Worm (Caenorhabditis elegans) whole organism, L3 larva: Measurements from ENCODE around the gene T26C5.3.

Experiments
- R02D3.7 ChIP-seq: fragments of 150-350 bp; optimal IDR thresholded peaks from 2 replicates; lab custom pipeline; 2014; ENCODE audit warnings: missing biosample characterization, missing genetic modification characterization
- ZK546.5 ChIP-seq: sonication (generic microtip); optimal IDR thresholded peaks from 2 replicates; lab custom pipeline; 2017; ENCODE audit warnings: missing biosample characterization, missing genetic modification characterization
- aly-2 ChIP-seq: fragments of 150-350 bp; optimal IDR thresholded peaks from 2 replicates; lab custom pipeline; 2014; ENCODE audit warnings: missing biosample characterization, missing genetic modification characterization
- ama-1 ChIP-seq: fragments of 150-350 bp; optimal IDR thresholded peaks from 2 replicates; lab custom pipeline; 2018
- ceh-16 ChIP-seq: sonication (generic microtip); optimal IDR thresholded peaks from 2 replicates; lab custom pipeline; 2017; ENCODE audit warnings: missing biosample characterization, missing genetic modification characterization
- ceh-28 ChIP-seq: fragments of 150-350 bp; optimal IDR thresholded peaks from 2 replicates; lab custom pipeline; 2014; ENCODE audit warnings: missing biosample characterization, missing genetic modification reagents, missing genetic modification characterization
- ceh-82 ChIP-seq: fragments of 150-350 bp; optimal IDR thresholded peaks from 2 replicates; lab custom pipeline; 2014; ENCODE audit warnings: missing biosample characterization, missing genetic modification characterization
- ceh-9 ChIP-seq: sonication (generic microtip); optimal IDR thresholded peaks from 2 replicates; lab custom pipeline; 2018; ENCODE audit warnings: missing biosample characterization, missing genetic modification characterization
- daf-12 ChIP-seq: fragments of 150-350 bp; optimal IDR thresholded peaks from 2 replicates; lab custom pipeline; 2014; ENCODE audit warnings: missing biosample characterization, missing genetic modification reagents, missing genetic modification characterization
- egl-27 ChIP-seq: sonication (generic microtip); optimal IDR thresholded peaks from 4 replicates; lab custom pipeline; 2017; ENCODE audit warnings: missing biosample characterization, missing genetic modification reagents, missing genetic modification characterization
- egl-5 ChIP-seq: fragments of 150-350 bp; optimal IDR thresholded peaks from 2 replicates; lab custom pipeline; 2017; ENCODE audit warnings: missing biosample characterization, missing genetic modification reagents, missing genetic modification characterization, inconsistent platforms
- elt-1 ChIP-seq: fragments of 150-350 bp; optimal IDR thresholded peaks from 2 replicates; lab custom pipeline; 2014; ENCODE audit warnings: missing biosample characterization, missing genetic modification characterization
- elt-2 ChIP-seq: sonication (generic microtip); optimal IDR thresholded peaks from 2 replicates; lab custom pipeline; 2016; ENCODE audit warnings: missing genetic modification reagents, mild to moderate bottlenecking, missing genetic modification characterization, missing compliant biosample characterization
- elt-3 ChIP-seq, 3 experiments: fragments of 150-350 bp in 1 of 3; sonication (generic microtip) in 2 of 3; optimal IDR thresholded peaks; 2 replicates in 2 of 3; 4 replicates in 1 of 3; lab custom pipeline; 2014 to 2017; ENCODE audit warnings: missing biosample characterization in 3 of 3, missing genetic modification characterization in 3 of 3
- eor-1 ChIP-seq, 2 experiments: fragments of 150-350 bp; optimal IDR thresholded peaks; 2 replicates each; lab custom pipeline; 2014 to 2018; ENCODE audit warnings: missing biosample characterization in 2 of 2, missing genetic modification characterization in 2 of 2
- fkh-10 ChIP-seq: sonication (generic microtip); optimal IDR thresholded peaks from 2 replicates; lab custom pipeline; 2017; ENCODE audit warnings: missing biosample characterization, missing genetic modification reagents, missing genetic modification characterization
- fkh-2 ChIP-seq: fragments of 150-350 bp; optimal IDR thresholded peaks from 2 replicates; lab custom pipeline; 2014; ENCODE audit warnings: missing biosample characterization, missing genetic modification reagents, missing genetic modification characterization
- fos-1 ChIP-seq: fragments of 150-350 bp; optimal IDR thresholded peaks from 2 replicates; lab custom pipeline; 2014; ENCODE audit warnings: missing biosample characterization, missing genetic modification characterization
- hmg-11 ChIP-seq: sonication (generic microtip); optimal IDR thresholded peaks from 2 replicates; lab custom pipeline; 2016; ENCODE audit warnings: missing genetic modification characterization, missing compliant biosample characterization
- jun-1 ChIP-seq: fragments of 150-350 bp; optimal IDR thresholded peaks from 2 replicates; lab custom pipeline; 2014; ENCODE audit warnings: missing biosample characterization, missing genetic modification reagents, missing genetic modification characterization
- lin-15B ChIP-seq: fragments of 150-350 bp; optimal IDR thresholded peaks from 2 replicates; lab custom pipeline; 2014; ENCODE audit warnings: missing biosample characterization, missing genetic modification characterization
- lin-39 ChIP-seq: fragments of 150-350 bp; optimal IDR thresholded peaks from 2 replicates; lab custom pipeline; 2018; ENCODE audit warnings: missing biosample characterization, missing genetic modification reagents, missing genetic modification characterization
- lsy-12 ChIP-seq: sonication (generic microtip); optimal IDR thresholded peaks from 2 replicates; lab custom pipeline; 2016; ENCODE audit warnings: mild to moderate bottlenecking, missing genetic modification characterization, missing compliant biosample characterization
- mdl-1 ChIP-seq: fragments of 150-350 bp; optimal IDR thresholded peaks from 2 replicates; lab custom pipeline; 2014; ENCODE audit warnings: missing biosample characterization, missing genetic modification characterization
- mml-1 ChIP-seq: fragments of 150-350 bp; sonication (generic microtip); optimal IDR thresholded peaks from 3 replicates; lab custom pipeline; 2014; ENCODE audit warnings: missing biosample characterization, missing genetic modification characterization
- nfya-1 ChIP-seq: sonication (generic microtip); optimal IDR thresholded peaks from 2 replicates; lab custom pipeline; 2017; ENCODE audit warnings: missing genetic modification characterization, mild to moderate bottlenecking, missing compliant biosample characterization, antibody characterized with exemption, moderate library complexity; ENCODE audit not compliant: insufficient read depth
- nhr-11 ChIP-seq: fragments of 150-350 bp; optimal IDR thresholded peaks from 2 replicates; lab custom pipeline; 2014; ENCODE audit warnings: missing biosample characterization, missing genetic modification characterization
- nhr-12 ChIP-seq: fragments of 150-350 bp; optimal IDR thresholded peaks from 2 replicates; lab custom pipeline; 2014; ENCODE audit warnings: missing biosample characterization, missing genetic modification characterization
- nhr-23 ChIP-seq: fragments of 150-350 bp; optimal IDR thresholded peaks from 2 replicates; lab custom pipeline; 2014; ENCODE audit warnings: missing biosample characterization, missing genetic modification reagents, missing genetic modification characterization
- nhr-237 ChIP-seq: fragments of 150-350 bp; optimal IDR thresholded peaks from 2 replicates; lab custom pipeline; 2014; ENCODE audit warnings: missing biosample characterization, missing genetic modification characterization
- nhr-25 ChIP-seq: sonication (generic microtip); optimal IDR thresholded peaks from 2 replicates; lab custom pipeline; 2017; ENCODE audit warnings: missing biosample characterization, missing genetic modification characterization
- nhr-28 ChIP-seq: fragments of 150-350 bp; optimal IDR thresholded peaks from 2 replicates; lab custom pipeline; 2014; ENCODE audit warnings: missing biosample characterization, missing genetic modification characterization
- nhr-43 ChIP-seq: sonication (generic microtip); optimal IDR thresholded peaks from 2 replicates; lab custom pipeline; 2016; ENCODE audit warnings: mild to moderate bottlenecking, missing genetic modification characterization, missing compliant biosample characterization; ENCODE audit not compliant: poor library complexity, severe bottlenecking
- nhr-67 ChIP-seq: fragments of 150-350 bp; optimal IDR thresholded peaks from 2 replicates; lab custom pipeline; 2014; ENCODE audit warnings: missing biosample characterization, missing genetic modification characterization
- nhr-76 ChIP-seq: fragments of 150-350 bp; sonication (generic microtip); optimal IDR thresholded peaks from 5 replicates; lab custom pipeline; 2014; ENCODE audit warnings: missing biosample characterization, missing genetic modification characterization
- nhr-77 ChIP-seq: fragments of 150-350 bp; optimal IDR thresholded peaks from 2 replicates; lab custom pipeline; 2014; ENCODE audit warnings: missing biosample characterization, missing genetic modification characterization
- pha-4 ChIP-seq: fragments of 150-350 bp; optimal IDR thresholded peaks from 2 replicates; lab custom pipeline; 2014; ENCODE audit warnings: missing biosample characterization, missing genetic modification reagents, missing genetic modification characterization
- pqm-1 ChIP-seq: fragments of 150-350 bp; optimal IDR thresholded peaks from 2 replicates; lab custom pipeline; 2017; ENCODE audit warnings: missing biosample characterization, missing genetic modification characterization, inconsistent platforms
- sea-2 ChIP-seq: fragments of 150-350 bp; sonication (generic microtip); optimal IDR thresholded peaks from 4 replicates; lab custom pipeline; 2014; ENCODE audit warnings: missing biosample characterization, missing genetic modification reagents, missing genetic modification characterization
- skn-1 ChIP-seq: fragments of 150-350 bp; optimal IDR thresholded peaks from 2 replicates; lab custom pipeline; 2014; ENCODE audit warnings: missing biosample characterization, missing genetic modification characterization
- snpc-4 ChIP-seq: fragments of 150-350 bp; optimal IDR thresholded peaks from 2 replicates; lab custom pipeline; 2014; ENCODE audit warnings: missing biosample characterization, missing genetic modification characterization
- tbx-2 ChIP-seq: sonication (generic microtip); optimal IDR thresholded peaks from 2 replicates; lab custom pipeline; 2016; ENCODE audit warnings: mild to moderate bottlenecking, missing genetic modification characterization, missing compliant biosample characterization
- unc-39 ChIP-seq: sonication (generic microtip); optimal IDR thresholded peaks from 4 replicates; lab custom pipeline; 2017; ENCODE audit warnings: missing biosample characterization, missing genetic modification characterization
- unc-62 ChIP-seq: fragments of 150-350 bp; sonication (generic microtip); optimal IDR thresholded peaks from 4 replicates; lab custom pipeline; 2014; ENCODE audit warnings: missing biosample characterization, missing genetic modification reagents, missing genetic modification characterization
- zag-1 ChIP-seq: fragments of 150-350 bp; optimal IDR thresholded peaks from 2 replicates; lab custom pipeline; 2014; ENCODE audit warnings: missing biosample characterization, missing genetic modification characterization
- ztf-11 ChIP-seq: fragments of 150-350 bp; optimal IDR thresholded peaks from 2 replicates; lab custom pipeline; 2014; ENCODE audit warnings: missing biosample characterization, missing genetic modification characterization
- ztf-4 ChIP-seq: fragments of 150-350 bp; optimal IDR thresholded peaks from 2 replicates; lab custom pipeline; 2014; ENCODE audit warnings: missing biosample characterization, missing genetic modification characterization

T26C5.3 gene

ce11 chrII:9283668-9284357 lies 47.4 kb downstream of the T26C5.3 start:
- TF ChIP-seq nhr-12 (tag; lab: Kevin White, UChicago) (no peak), fos-1 (tag; lab: Kevin White, UChicago) (peak; percentile 74), unc-39 (no peak), skn-1 (tag; lab: Kevin White, UChicago) (peak; percentile 70), pqm-1 (tag; lab: Kevin White, UChicago) (peak; percentile 75), zag-1 (tag; lab: Kevin White, UChicago) (no peak), ztf-11 (no peak), tbx-2 (tag; lab: Kevin White, UChicago) (no peak), elt-1 (tag; lab: Kevin White, UChicago) (peak; percentile 32), mml-1 (peak; percentile 29), nhr-76 (no peak), hmg-11 (no peak), lin-15B (tag; lab: Kevin White, UChicago) (no peak), nhr-237 (no peak), egl-5 (tag; lab: Kevin White, UChicago) (peak; percentile 42), nhr-43 (tag; lab: Kevin White, UChicago) (peak; percentile 90), lin-39 (tag; lab: Kevin White, UChicago) (peak; percentile 51), eor-1 (tag; optimal IDR thresholded peaks at IDR 0.05; lab: Kevin White, UChicago) (no peak), nhr-11 (tag; lab: Kevin White, UChicago) (peak; percentile 8), ceh-9 (tag; lab: Kevin White, UChicago) (no peak), mdl-1 (tag; lab: Kevin White, UChicago) (peak; percentile 82), pha-4 (peak; percentile 82), elt-3 (tag; optimal IDR thresholded peaks at IDR 0.05; lab: Kevin White, UChicago) (peak in 1 of 3 experiments; percentile 51), aly-2 (tag; lab: Kevin White, UChicago) (no peak), nhr-23 (peak; percentile 84), R02D3.7 (tag; lab: Kevin White, UChicago) (no peak), fkh-10 (no peak), ama-1 (lab: Kevin White, UChicago) (peak; percentile 24), nhr-28 (tag; lab: Kevin White, UChicago) (no peak), unc-62 (GFP tag; lab: Kevin White, UChicago) (no peak), sea-2 (no peak), ceh-28 (peak; percentile 71), lsy-12 (peak; percentile 54), jun-1 (peak; percentile 72), nhr-77 (tag; lab: Kevin White, UChicago) (no peak), daf-12 (tag; lab: Kevin White, UChicago) (no peak), ceh-82 (tag; lab: Kevin White, UChicago) (no peak), fkh-2 (tag; lab: Kevin White, UChicago) (no peak), egl-27 (tag; lab: Kevin White, UChicago) (peak; percentile 29), ZK546.5 (no peak), nhr-67 (tag; lab: Kevin White, UChicago) (no peak), nhr-25 (peak; percentile 62), ceh-16 (tag; lab: Kevin White, UChicago) (no peak), snpc-4 (tag; lab: Kevin White, UChicago) (no peak), elt-2 (peak; percentile 89), ztf-4 (tag; lab: Kevin White, UChicago) (no peak), nfya-1 (peak; percentile 69)
